Worm (Caenorhabditis elegans): ENCODE measurements around the gene C07H6.2.

ce11 chrIII:7561872-7562271, 41.1 kb downstream of the C07H6.2 start, which contains the start of gene lgc-12:
- TF ChIP-seq ama-1 (optimal IDR thresholded peaks at IDR 0.05) (no peak), egl-27 (tag; optimal IDR thresholded peaks at IDR 0.05) (no peak), unc-62 (GFP tag; optimal IDR thresholded peaks at IDR 0.05 in 1 of 2) (no peak), unc-62 (tag; optimal IDR thresholded peaks at IDR 0.05) (no peak), snpc-4 (tag; optimal IDR thresholded peaks at IDR 0.05) (no peak)
